Fruit fly (Drosophila melanogaster): ENCODE measurements around the gene MagR.

MagR gene

DNA sequence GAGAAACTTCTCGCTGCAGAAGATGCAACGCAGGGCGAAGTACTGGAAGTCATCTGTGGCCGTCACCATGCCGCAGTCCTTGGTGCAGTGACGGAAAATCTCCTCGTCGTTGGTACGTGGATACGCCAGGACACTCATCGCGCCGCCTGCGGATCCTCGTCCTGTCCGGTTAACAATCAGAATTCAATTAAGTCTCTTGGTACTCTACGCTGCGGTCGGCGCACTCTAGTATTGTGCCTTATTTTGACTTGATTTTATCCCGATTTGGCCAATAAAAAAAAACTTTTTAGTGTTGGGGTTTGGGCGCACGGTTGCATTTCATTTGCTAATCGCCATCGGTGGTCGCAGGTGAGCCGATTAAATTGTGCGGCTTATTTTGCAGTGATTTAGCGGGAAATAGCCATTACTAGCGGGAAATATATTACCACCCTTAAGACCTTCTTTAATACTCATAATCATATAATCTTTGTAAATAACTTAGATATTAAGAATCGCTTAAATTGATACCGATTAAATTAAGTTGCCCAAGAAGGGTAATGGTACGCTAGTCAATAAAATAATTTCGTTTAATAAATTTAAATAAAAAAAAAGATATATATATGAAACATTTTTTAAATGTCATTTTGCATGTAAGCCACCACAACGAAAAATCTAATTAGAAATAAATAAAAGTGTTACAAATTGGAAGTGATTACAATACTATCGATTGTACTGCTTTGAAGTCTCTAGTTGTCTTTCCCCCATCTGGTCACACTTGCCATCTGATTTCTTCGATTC is 12.0 kb downstream of the MagR start, which contains the start of the genes CG8944 and CCT6 (continued):
- TF ChIP-seq Nf-YC (tag; optimal IDR thresholded peaks at IDR 0.05) (peak; percentile 31), Med (GFP tag) (peak; percentile 74), zfh2 (GFP tag; optimal IDR thresholded peaks at IDR 0.05) (peak; percentile 16), odd (GFP tag; optimal IDR thresholded peaks at IDR 0.05) (no peak), CG3995 (GFP tag; optimal IDR thresholded peaks at IDR 0.05) (peak; percentile 91), tio (GFP tag; optimal IDR thresholded peaks at IDR 0.05) (no peak), CG2120 (GFP tag; optimal IDR thresholded peaks at IDR 0.05) (peak; percentile 53), CG15269 (tag; optimal IDR thresholded peaks at IDR 0.05) (no peak), run (tag; optimal IDR thresholded peaks at IDR 0.05) (no peak), CG4328 (GFP tag; optimal IDR thresholded peaks at IDR 0.05) (peak; percentile 22), mld (GFP tag; IDR thresholded peaks at IDR 0.05; ENCODE audit: partially characterized antibody) (no peak), CG30020 (tag; optimal IDR thresholded peaks at IDR 0.05) (peak; percentile 4), chinmo (GFP tag; IDR thresholded peaks at IDR 0.05; ENCODE audit: partially characterized antibody) (0 out of 4 replicates have a peak, but pooled peaks have one; percentile 24), Xbp1 (GFP tag; optimal IDR thresholded peaks at IDR 0.05) (peak; percentile 26)

DNA sequence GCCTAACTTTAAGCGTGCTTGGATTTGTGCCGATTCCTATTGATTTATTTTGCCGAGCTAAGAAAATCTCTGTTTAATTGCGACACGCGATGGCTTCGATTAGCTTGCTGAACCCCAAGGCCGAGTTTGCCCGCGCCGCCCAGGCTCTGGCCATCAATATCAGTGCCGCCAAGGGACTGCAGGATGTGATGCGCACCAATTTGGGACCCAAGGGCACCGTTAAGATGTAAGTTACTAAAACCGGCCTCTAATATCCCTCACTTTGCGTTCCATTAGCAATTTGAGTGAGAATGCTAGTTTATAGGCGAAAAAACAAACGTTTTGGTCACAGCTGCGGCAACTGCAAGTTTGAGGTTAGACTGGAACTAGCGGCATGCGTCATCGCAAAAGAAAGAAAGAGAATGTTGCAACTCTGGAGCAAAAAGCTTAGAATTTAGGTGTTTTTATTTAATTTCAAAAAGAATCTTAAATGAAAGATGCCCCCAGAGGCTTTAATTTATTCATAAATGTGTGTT is 12.7 kb downstream of the MagR start:
- TF ChIP-seq YL-1 (GFP tag; optimal IDR thresholded peaks at IDR 0.05) (peak; percentile 49), dm (GFP tag; optimal IDR thresholded peaks at IDR 0.05) (peak; percentile 42), Bgb (GFP tag; IDR thresholded peaks at IDR 0.05; ENCODE audit: partially characterized antibody) (no peak), CG14710 (tag; optimal IDR thresholded peaks at IDR 0.05) (no peak), CG34422 (GFP tag; IDR thresholded peaks at IDR 0.05) (peak; percentile 50; the same call in 1 of the 3 replicates), mld (GFP tag; IDR thresholded peaks at IDR 0.05; ENCODE audit: partially characterized antibody) (0 out of 3 replicates have a peak, but pooled peaks have one; percentile 23), CG30431 (GFP tag; optimal IDR thresholded peaks at IDR 0.05) (no peak), stc (GFP tag; IDR thresholded peaks at IDR 0.05) (no peak), Elba2 (GFP tag; optimal IDR thresholded peaks at IDR 0.05) (peak; percentile 69), CG43689 (GFP tag; IDR thresholded peaks at IDR 0.05) (no peak), NK7.1 (GFP tag; optimal IDR thresholded peaks at IDR 0.05) (no peak), br (optimal IDR thresholded peaks at IDR 0.05) (no peak), esg (GFP tag; conservative IDR thresholded peaks at IDR 0.05) (no peak), CG4617 (GFP tag; optimal IDR thresholded peaks at IDR 0.05; ENCODE audit: borderline replicate concordance) (peak; percentile 55), CG9797 (GFP tag; optimal IDR thresholded peaks at IDR 0.05) (peak; percentile 8), ac (GFP tag; optimal IDR thresholded peaks at IDR 0.05) (no peak), NC2α (GFP tag; optimal IDR thresholded peaks at IDR 0.05) (no peak), unc-4 (GFP tag; IDR thresholded peaks at IDR 0.05; ENCODE audit: partially characterized antibody) (0 out of 2 replicates have a peak, but pooled peaks have one; percentile 9), ap (GFP tag; IDR thresholded peaks at IDR 0.05) (no peak), Sin3A (optimal IDR thresholded peaks at IDR 0.05) (peak; percentile 66), pfk (GFP tag; optimal IDR thresholded peaks at IDR 0.05) (no peak), Opbp (GFP tag; IDR thresholded peaks at IDR 0.05; ENCODE audit: partially characterized antibody) (peak; percentile 19; the same call in 1 of the 3 replicates), lilli (GFP tag; optimal IDR thresholded peaks at IDR 0.05) (no peak), MESR4 (GFP tag; optimal IDR thresholded peaks at IDR 0.05) (peak; percentile 80), pnt (GFP tag; optimal IDR thresholded peaks at IDR 0.05) (no peak), CG6254 (GFP tag; optimal IDR thresholded peaks at IDR 0.05) (no peak), insv (GFP tag; optimal IDR thresholded peaks at IDR 0.05) (no peak), bigmax (GFP tag; optimal IDR thresholded peaks at IDR 0.05) (peak; percentile 96), gsb (GFP tag; IDR thresholded peaks at IDR 0.05) (no peak), CG10959 (GFP tag; IDR thresholded peaks at IDR 0.05) (no peak), CG13624 (GFP tag; optimal IDR thresholded peaks at IDR 0.05) (peak; percentile 0), kay (GFP tag; optimal IDR thresholded peaks at IDR 0.05) (peak; percentile 76), CG8388 (GFP tag; optimal IDR thresholded peaks at IDR 0.05) (no peak)

All from whole organism, embryonic.